Worm (Caenorhabditis elegans) whole organism, L4/young adult: Measurements from ENCODE around the gene lgc-47.

ENCODE experiments used
- W03F9.2 ChIP-seq: fragments of 150-350 bp; optimal IDR thresholded peaks from 2 replicates; lab custom pipeline; 2014; ENCODE audit warnings: missing biosample characterization, missing genetic modification characterization
- dao-5 ChIP-seq: sonication (generic microtip); optimal IDR thresholded peaks from 2 replicates; lab custom pipeline; 2016; ENCODE audit warnings: missing genotype, missing genetic modification characterization, moderate library complexity, missing compliant biosample characterization
- him-1 ChIP-seq: sonication (generic microtip); optimal IDR thresholded peaks from 2 replicates; lab custom pipeline; 2016; ENCODE audit warnings: missing genotype, missing genetic modification reagents, missing genetic modification characterization, missing compliant biosample characterization

lgc-47 gene

DNA sequence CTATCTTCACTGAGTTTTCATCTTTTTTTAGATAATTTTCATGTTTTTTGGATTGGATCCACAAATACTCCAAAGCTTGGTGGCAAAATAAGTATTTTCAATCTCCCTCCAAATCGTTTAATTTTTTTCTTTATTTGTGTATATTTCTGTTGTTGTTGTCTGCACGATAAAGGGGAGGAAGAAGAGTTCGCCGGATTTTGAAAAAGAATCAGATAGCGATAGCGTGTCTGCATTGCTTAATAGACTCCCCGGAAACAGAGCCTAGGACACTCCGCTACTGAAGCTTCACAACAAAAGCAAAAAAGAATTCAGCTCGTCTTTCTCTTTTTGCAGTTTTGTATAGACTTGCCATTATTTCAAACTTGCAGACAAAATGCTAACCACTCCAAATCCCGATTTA lies 30.0 kb downstream of the lgc-47 start, which contains the start of gene T09B9.5:
T09B9.5 (plus strand) TSS at position 301 of the 400 bp plus-strand sequence.
- TF ChIP-seq him-1 (no peak), W03F9.2 (tag; lab: Kevin White, UChicago) (no peak), dao-5 (tag; lab: Kevin White, UChicago) (no peak)

DNA sequence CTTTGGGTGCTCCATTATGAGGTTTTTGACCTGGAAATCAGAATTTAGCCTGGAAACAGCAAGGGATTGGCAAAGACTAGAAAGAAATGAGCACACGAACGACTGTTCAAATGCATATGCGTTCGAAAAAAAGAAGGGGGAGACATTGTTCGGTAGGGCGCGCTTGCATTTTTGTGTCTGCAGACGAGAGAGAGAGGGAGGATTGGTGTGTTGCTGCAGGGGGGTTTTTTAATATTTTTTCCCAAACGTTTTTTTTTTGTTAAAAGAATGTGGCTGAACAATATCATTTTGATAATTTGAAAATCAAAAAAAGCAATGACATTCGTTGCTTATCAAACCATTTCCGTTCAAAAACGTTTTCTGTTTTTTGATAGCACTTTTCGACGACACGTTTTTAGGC lies 33.1 kb downstream of the lgc-47 start, which contains the start of gene T09B9.4:
T09B9.4 (minus strand) TSS at position 30 of the 400 bp plus-strand sequence.
- no peak for TF ChIP-seq dao-5 (tag; lab: Kevin White, UChicago)
- TF ChIP-seq W03F9.2 (tag; lab: Kevin White, UChicago): no peak
- no peak for TF ChIP-seq him-1

DNA sequence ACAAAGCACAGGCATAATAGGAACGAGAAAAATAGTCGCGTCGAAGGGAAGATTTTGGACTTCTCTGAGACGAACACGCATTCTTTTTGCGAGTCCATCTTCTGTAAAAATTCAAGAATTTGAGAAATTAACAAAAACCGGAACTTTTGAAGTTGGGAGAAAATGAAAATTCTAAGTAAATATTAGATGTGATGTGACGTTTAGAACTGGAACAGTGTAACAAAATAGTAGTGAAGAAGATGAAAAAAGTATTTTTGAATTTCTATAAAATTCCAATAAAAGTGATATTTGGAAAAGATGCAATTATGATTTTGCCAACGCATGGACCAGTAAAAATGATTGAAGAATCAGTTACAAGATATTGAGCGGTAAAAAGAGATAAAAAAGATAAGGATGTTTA lies 42.6 kb downstream of the lgc-47 start, which contains the start of gene slc-17.9:
slc-17.9 (minus strand) TSS at position 101 of the 400 bp plus-strand sequence.
- TF ChIP-seq dao-5 (tag; lab: Kevin White, UChicago): no peak
- no peak for TF ChIP-seq him-1
- TF ChIP-seq W03F9.2 (tag; lab: Kevin White, UChicago): no peak

DNA sequence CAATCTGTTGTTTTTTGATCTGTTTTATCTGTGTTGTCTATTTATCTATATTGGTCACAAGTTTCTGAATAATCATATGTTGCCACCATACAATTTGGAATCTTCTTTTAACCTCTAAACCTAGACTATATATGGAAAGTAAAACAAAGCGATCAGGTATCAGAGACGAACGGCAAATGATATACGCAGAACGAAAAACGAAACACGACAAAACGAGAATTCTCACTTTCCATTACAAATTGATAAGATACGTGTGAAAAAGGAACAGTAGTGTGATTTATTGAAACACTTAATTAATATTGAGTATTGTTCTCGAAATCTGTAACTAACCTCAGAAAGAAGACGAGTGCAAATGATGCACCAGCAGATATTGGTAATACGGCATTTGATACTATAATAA lies 43.6 kb downstream of the lgc-47 start:
- no peak for TF ChIP-seq W03F9.2 (tag; lab: Kevin White, UChicago)
- TF ChIP-seq dao-5 (tag; lab: Kevin White, UChicago): no peak
- TF ChIP-seq him-1: no peak

DNA sequence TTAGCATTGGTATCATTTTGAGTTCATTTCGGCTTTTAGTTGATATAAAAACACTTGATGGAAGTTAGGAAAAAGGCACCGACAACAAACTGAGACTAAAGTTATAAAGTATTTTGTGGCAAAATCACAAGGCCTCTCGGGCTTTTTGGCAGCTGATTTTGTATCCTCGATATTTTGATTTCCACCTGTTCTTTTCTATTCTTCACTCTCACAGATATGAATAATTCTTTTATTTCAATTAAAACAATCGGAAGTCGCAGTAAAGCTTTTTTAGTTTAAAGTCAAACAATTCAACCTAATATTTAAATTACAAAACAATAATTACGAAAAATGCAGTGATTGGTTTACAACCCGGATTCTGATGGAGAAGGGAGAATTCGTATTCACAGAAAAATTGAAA lies 46.2 kb downstream of the lgc-47 start, which contains the start of gene T09B9.3:
T09B9.3 (minus strand) TSS at position 101 of the 400 bp plus-strand sequence.
- TF ChIP-seq him-1 (no peak), W03F9.2 (tag; lab: Kevin White, UChicago) (no peak), dao-5 (tag; lab: Kevin White, UChicago) (no peak)

DNA sequence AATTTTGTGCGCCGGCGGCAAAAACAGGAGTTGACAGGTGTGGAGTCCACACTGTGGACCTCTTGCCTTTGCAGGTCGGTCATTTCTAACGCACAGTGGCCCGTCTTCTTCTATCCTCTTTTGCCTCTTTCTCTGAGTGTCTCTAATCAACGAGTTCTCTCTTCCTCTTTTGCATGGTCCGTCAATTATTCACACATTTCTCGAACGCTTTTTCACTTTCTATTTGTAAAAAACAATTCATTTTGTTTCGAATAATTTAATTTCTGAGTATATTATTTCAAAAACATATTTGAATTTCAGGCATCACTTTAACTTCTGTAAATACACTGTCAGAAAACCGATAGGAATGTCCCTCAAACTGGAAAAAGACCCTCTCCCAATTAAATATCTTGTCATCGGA lies 50.5 kb downstream of the lgc-47 start, which contains the start of gene T09B9.1:
T09B9.1 (plus strand) TSS at position 301 of the 400 bp plus-strand sequence.
- no peak for TF ChIP-seq dao-5 (tag; lab: Kevin White, UChicago)
- TF ChIP-seq him-1: no peak
- TF ChIP-seq W03F9.2 (tag; lab: Kevin White, UChicago): no peak

DNA sequence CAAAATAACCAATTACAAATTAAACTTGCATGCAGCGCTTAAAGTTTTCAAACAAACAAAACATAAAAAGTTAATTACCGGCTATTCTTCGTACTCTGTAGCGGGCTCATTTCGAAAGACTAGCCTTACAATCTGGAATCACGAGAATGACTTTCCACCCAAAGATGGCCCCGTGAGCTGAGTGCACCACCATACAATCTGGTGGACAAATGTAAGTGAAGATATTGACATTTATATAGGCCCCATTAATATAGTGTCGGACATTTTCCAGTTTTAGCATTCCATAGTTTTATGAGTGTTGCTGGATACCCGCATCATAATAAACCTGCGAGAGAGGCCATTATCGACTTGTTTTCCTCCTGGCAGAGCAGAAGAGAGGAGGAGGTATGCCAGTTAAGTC lies 52.9 kb downstream of the lgc-47 start:
- no peak for TF ChIP-seq W03F9.2 (tag; lab: Kevin White, UChicago)
- TF ChIP-seq dao-5 (tag; lab: Kevin White, UChicago): no peak
- no peak for TF ChIP-seq him-1
